Worm (Caenorhabditis elegans) whole organism, L3 larva: ENCODE results near the gene C17G10.1.
"Not testable (repeated sequence)": the region's sequence is repeated elsewhere in the genome, so short reads cannot be mapped to it uniquely, and the experiment has no call there.

ENCODE experiments used
- R02D3.7 ChIP-seq: fragments of 150-350 bp; optimal IDR thresholded peaks from 2 replicates; lab custom pipeline; 2014; ENCODE audit warnings: missing biosample characterization, missing genetic modification characterization
- ZK546.5 ChIP-seq: sonication (generic microtip); optimal IDR thresholded peaks from 2 replicates; lab custom pipeline; 2017; ENCODE audit warnings: missing biosample characterization, missing genetic modification characterization
- aly-2 ChIP-seq: fragments of 150-350 bp; optimal IDR thresholded peaks from 2 replicates; lab custom pipeline; 2014; ENCODE audit warnings: missing biosample characterization, missing genetic modification characterization
- ama-1 ChIP-seq: fragments of 150-350 bp; optimal IDR thresholded peaks from 2 replicates; lab custom pipeline; 2018
- ceh-16 ChIP-seq: sonication (generic microtip); optimal IDR thresholded peaks from 2 replicates; lab custom pipeline; 2017; ENCODE audit warnings: missing biosample characterization, missing genetic modification characterization
- ceh-28 ChIP-seq: fragments of 150-350 bp; optimal IDR thresholded peaks from 2 replicates; lab custom pipeline; 2014; ENCODE audit warnings: missing biosample characterization, missing genetic modification reagents, missing genetic modification characterization
- daf-12 ChIP-seq: fragments of 150-350 bp; optimal IDR thresholded peaks from 2 replicates; lab custom pipeline; 2014; ENCODE audit warnings: missing biosample characterization, missing genetic modification reagents, missing genetic modification characterization
- egl-27 ChIP-seq: sonication (generic microtip); optimal IDR thresholded peaks from 4 replicates; lab custom pipeline; 2017; ENCODE audit warnings: missing biosample characterization, missing genetic modification reagents, missing genetic modification characterization
- elt-2 ChIP-seq: sonication (generic microtip); optimal IDR thresholded peaks from 2 replicates; lab custom pipeline; 2016; ENCODE audit warnings: missing genetic modification reagents, mild to moderate bottlenecking, missing genetic modification characterization, missing compliant biosample characterization
- elt-3 ChIP-seq, 3 experiments: fragments of 150-350 bp in 1 of 3; sonication (generic microtip) in 2 of 3; optimal IDR thresholded peaks; 2 replicates in 2 of 3; 4 replicates in 1 of 3; lab custom pipeline; 2014 to 2017; ENCODE audit warnings: missing biosample characterization in 3 of 3, missing genetic modification characterization in 3 of 3
- fkh-10 ChIP-seq: sonication (generic microtip); optimal IDR thresholded peaks from 2 replicates; lab custom pipeline; 2017; ENCODE audit warnings: missing biosample characterization, missing genetic modification reagents, missing genetic modification characterization
- fkh-2 ChIP-seq: fragments of 150-350 bp; optimal IDR thresholded peaks from 2 replicates; lab custom pipeline; 2014; ENCODE audit warnings: missing biosample characterization, missing genetic modification reagents, missing genetic modification characterization
- jun-1 ChIP-seq: fragments of 150-350 bp; optimal IDR thresholded peaks from 2 replicates; lab custom pipeline; 2014; ENCODE audit warnings: missing biosample characterization, missing genetic modification reagents, missing genetic modification characterization
- lin-15B ChIP-seq: fragments of 150-350 bp; optimal IDR thresholded peaks from 2 replicates; lab custom pipeline; 2014; ENCODE audit warnings: missing biosample characterization, missing genetic modification characterization
- lin-39 ChIP-seq: fragments of 150-350 bp; optimal IDR thresholded peaks from 2 replicates; lab custom pipeline; 2018; ENCODE audit warnings: missing biosample characterization, missing genetic modification reagents, missing genetic modification characterization
- lsy-12 ChIP-seq: sonication (generic microtip); optimal IDR thresholded peaks from 2 replicates; lab custom pipeline; 2016; ENCODE audit warnings: mild to moderate bottlenecking, missing genetic modification characterization, missing compliant biosample characterization
- mml-1 ChIP-seq: fragments of 150-350 bp; sonication (generic microtip); optimal IDR thresholded peaks from 3 replicates; lab custom pipeline; 2014; ENCODE audit warnings: missing biosample characterization, missing genetic modification characterization
- nfya-1 ChIP-seq: sonication (generic microtip); optimal IDR thresholded peaks from 2 replicates; lab custom pipeline; 2017; ENCODE audit warnings: missing genetic modification characterization, mild to moderate bottlenecking, missing compliant biosample characterization, antibody characterized with exemption, moderate library complexity; ENCODE audit not compliant: insufficient read depth
- nhr-11 ChIP-seq: fragments of 150-350 bp; optimal IDR thresholded peaks from 2 replicates; lab custom pipeline; 2014; ENCODE audit warnings: missing biosample characterization, missing genetic modification characterization
- nhr-12 ChIP-seq: fragments of 150-350 bp; optimal IDR thresholded peaks from 2 replicates; lab custom pipeline; 2014; ENCODE audit warnings: missing biosample characterization, missing genetic modification characterization
- nhr-23 ChIP-seq: fragments of 150-350 bp; optimal IDR thresholded peaks from 2 replicates; lab custom pipeline; 2014; ENCODE audit warnings: missing biosample characterization, missing genetic modification reagents, missing genetic modification characterization
- nhr-237 ChIP-seq: fragments of 150-350 bp; optimal IDR thresholded peaks from 2 replicates; lab custom pipeline; 2014; ENCODE audit warnings: missing biosample characterization, missing genetic modification characterization
- nhr-25 ChIP-seq: sonication (generic microtip); optimal IDR thresholded peaks from 2 replicates; lab custom pipeline; 2017; ENCODE audit warnings: missing biosample characterization, missing genetic modification characterization
- nhr-28 ChIP-seq: fragments of 150-350 bp; optimal IDR thresholded peaks from 2 replicates; lab custom pipeline; 2014; ENCODE audit warnings: missing biosample characterization, missing genetic modification characterization
- nhr-43 ChIP-seq: sonication (generic microtip); optimal IDR thresholded peaks from 2 replicates; lab custom pipeline; 2016; ENCODE audit warnings: mild to moderate bottlenecking, missing genetic modification characterization, missing compliant biosample characterization; ENCODE audit not compliant: poor library complexity, severe bottlenecking
- nhr-67 ChIP-seq: fragments of 150-350 bp; optimal IDR thresholded peaks from 2 replicates; lab custom pipeline; 2014; ENCODE audit warnings: missing biosample characterization, missing genetic modification characterization
- nhr-76 ChIP-seq: fragments of 150-350 bp; sonication (generic microtip); optimal IDR thresholded peaks from 5 replicates; lab custom pipeline; 2014; ENCODE audit warnings: missing biosample characterization, missing genetic modification characterization
- nhr-77 ChIP-seq: fragments of 150-350 bp; optimal IDR thresholded peaks from 2 replicates; lab custom pipeline; 2014; ENCODE audit warnings: missing biosample characterization, missing genetic modification characterization
- pha-4 ChIP-seq: fragments of 150-350 bp; optimal IDR thresholded peaks from 2 replicates; lab custom pipeline; 2014; ENCODE audit warnings: missing biosample characterization, missing genetic modification reagents, missing genetic modification characterization
- pqm-1 ChIP-seq: fragments of 150-350 bp; optimal IDR thresholded peaks from 2 replicates; lab custom pipeline; 2017; ENCODE audit warnings: missing biosample characterization, missing genetic modification characterization, inconsistent platforms
- sea-2 ChIP-seq: fragments of 150-350 bp; sonication (generic microtip); optimal IDR thresholded peaks from 4 replicates; lab custom pipeline; 2014; ENCODE audit warnings: missing biosample characterization, missing genetic modification reagents, missing genetic modification characterization
- skn-1 ChIP-seq: fragments of 150-350 bp; optimal IDR thresholded peaks from 2 replicates; lab custom pipeline; 2014; ENCODE audit warnings: missing biosample characterization, missing genetic modification characterization
- tbx-2 ChIP-seq: sonication (generic microtip); optimal IDR thresholded peaks from 2 replicates; lab custom pipeline; 2016; ENCODE audit warnings: mild to moderate bottlenecking, missing genetic modification characterization, missing compliant biosample characterization
- unc-39 ChIP-seq: sonication (generic microtip); optimal IDR thresholded peaks from 4 replicates; lab custom pipeline; 2017; ENCODE audit warnings: missing biosample characterization, missing genetic modification characterization
- zag-1 ChIP-seq: fragments of 150-350 bp; optimal IDR thresholded peaks from 2 replicates; lab custom pipeline; 2014; ENCODE audit warnings: missing biosample characterization, missing genetic modification characterization
- ztf-11 ChIP-seq: fragments of 150-350 bp; optimal IDR thresholded peaks from 2 replicates; lab custom pipeline; 2014; ENCODE audit warnings: missing biosample characterization, missing genetic modification characterization

The C17G10.1 gene

DNA sequence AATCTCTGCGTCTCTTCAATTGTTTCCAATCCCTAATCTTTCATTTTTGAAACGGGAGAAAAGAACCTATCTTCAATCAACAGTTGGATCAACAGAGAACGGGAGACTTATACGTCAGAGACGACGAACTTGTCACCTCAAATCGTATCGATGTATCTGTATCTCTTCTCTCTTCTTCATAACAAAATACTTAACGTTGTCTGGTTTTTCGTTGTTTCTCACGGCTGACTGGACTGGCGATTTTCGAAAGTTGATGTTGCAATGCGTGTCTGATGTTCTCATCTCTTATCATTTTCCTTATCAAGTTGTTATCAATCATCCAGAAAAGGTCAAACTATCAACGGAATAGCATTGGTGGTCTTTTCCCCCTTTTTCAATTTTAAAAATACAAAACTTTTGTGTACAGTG is 9.2 kb downstream of the C17G10.1 start (continued):
- TF ChIP-seq R02D3.7 (tag; lab: Kevin White, UChicago) (peak; percentile 40), unc-39 (tag; lab: Kevin White, UChicago) (no peak), aly-2 (tag; lab: Kevin White, UChicago) (no peak), nhr-77 (tag; lab: Kevin White, UChicago) (peak; percentile 22), nhr-28 (tag; lab: Kevin White, UChicago) (no peak), daf-12 (tag; lab: Kevin White, UChicago) (no peak)

ce11 chrII:5607756-5608155 is 11.4 kb downstream of the C17G10.1 start, which contains the start of gene C17G10.7:
C17G10.7 (minus strand) TSS chrII:5607856.
- no peak for TF ChIP-seq nhr-25 (tag; lab: Kevin White, UChicago)
- TF ChIP-seq mml-1 (tag; lab: Kevin White, UChicago), result no peak
- no peak for TF ChIP-seq nhr-28 (tag; lab: Kevin White, UChicago)
- TF ChIP-seq ama-1 (lab: Kevin White, UChicago), result no peak
- TF ChIP-seq pha-4 (tag; lab: Kevin White, UChicago), result no peak
- no peak for TF ChIP-seq nhr-12 (tag; lab: Kevin White, UChicago)
- TF ChIP-seq daf-12 (tag; lab: Kevin White, UChicago), result no peak
- TF ChIP-seq ztf-11 (tag; lab: Kevin White, UChicago), result no peak
- no peak for TF ChIP-seq lin-15B
- no peak for TF ChIP-seq aly-2 (tag; lab: Kevin White, UChicago)
- no peak for TF ChIP-seq sea-2
- no peak for TF ChIP-seq skn-1 (tag; lab: Kevin White, UChicago)
- TF ChIP-seq nhr-76 (tag; lab: Kevin White, UChicago), result no peak
- TF ChIP-seq nhr-237, result no peak
- no peak for TF ChIP-seq egl-27
- TF ChIP-seq zag-1 (tag; lab: Kevin White, UChicago), result no peak
- no peak for TF ChIP-seq tbx-2
- TF ChIP-seq nhr-43, result no peak
- no peak for TF ChIP-seq fkh-10 (GFP tag; lab: Kevin White, UChicago)

ce11 chrII:5619298-5619697 is 23.0 kb downstream of the C17G10.1 start, which contains the start of gene dhs-6:
dhs-6 (minus strand) TSS chrII:5619319.
- TF ChIP-seq fkh-2 (tag; lab: Kevin White, UChicago) (no peak), mml-1 (tag; lab: Kevin White, UChicago) (no peak), lin-39 (tag; lab: Kevin White, UChicago) (no peak), jun-1 (tag; lab: Kevin White, UChicago) (no peak), elt-3 (tag; optimal IDR thresholded peaks at IDR 0.05; lab: Kevin White, UChicago) (no peak), lsy-12 (tag; lab: Kevin White, UChicago) (no peak), nhr-67 (no peak), nhr-77 (tag; lab: Kevin White, UChicago) (no peak), egl-27 (no peak), R02D3.7 (tag; lab: Kevin White, UChicago) (no peak), nhr-23 (tag; lab: Kevin White, UChicago) (peak; percentile 48), nhr-43 (peak; percentile 15), elt-2 (tag; lab: Kevin White, UChicago) (peak; percentile 71), ceh-16 (tag; lab: Kevin White, UChicago) (no peak), nhr-11 (tag; lab: Kevin White, UChicago) (no peak), zag-1 (tag; lab: Kevin White, UChicago) (no peak), nhr-25 (tag; lab: Kevin White, UChicago) (no peak), nhr-76 (tag; lab: Kevin White, UChicago) (no peak), nfya-1 (tag; lab: Kevin White, UChicago) (peak; percentile 9), tbx-2 (no peak), lin-15B (no peak), sea-2 (no peak), ZK546.5 (no peak), ceh-28 (tag; lab: Kevin White, UChicago) (peak; percentile 8)

ce11 chrII:5622383-5622939 is 26.1 kb downstream of the C17G10.1 start, which contains the start of the genes eif-3.L and npl-4.2:
eif-3.L (minus strand) TSS chrII:5622483.
npl-4.2 (plus strand) TSS chrII:5622889.
- not testable (repeated sequence) for TF ChIP-seq pqm-1; ZK546.5; jun-1 (tag; lab: Kevin White, UChicago)
